Worm (Caenorhabditis elegans): Measurements from ENCODE around the gene K07F5.14.

The K07F5.14 gene

DNA sequence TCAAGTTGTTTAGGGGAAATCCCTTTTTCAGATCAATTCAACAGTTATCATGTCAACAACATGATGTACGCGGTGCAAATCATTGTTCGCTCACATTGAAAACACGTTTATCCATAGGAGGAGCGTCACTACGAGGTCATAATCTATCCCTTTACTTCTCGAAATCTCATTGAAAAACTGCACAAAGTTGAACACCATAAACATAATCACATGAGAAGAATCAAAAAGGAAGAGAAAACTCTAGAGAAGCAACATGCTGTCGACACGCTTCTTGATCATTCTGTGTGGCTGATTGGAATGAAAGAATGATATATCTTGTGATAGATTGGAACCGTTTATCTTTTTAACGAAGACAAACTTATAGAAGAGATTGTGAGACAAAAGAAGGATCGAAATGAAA lies 5.9 kb downstream of the K07F5.14 start (continued):
- TF ChIP-seq aptf-2 (GFP tag; conservative IDR thresholded peaks at IDR 0.05) = no peak
- no peak for TF ChIP-seq fkh-3 (tag; optimal IDR thresholded peaks at IDR 0.05)
- TF ChIP-seq Y53G8AR.9 (GFP tag; conservative IDR thresholded peaks at IDR 0.05) = no peak
- TF ChIP-seq nfyb-1 (GFP tag; IDR thresholded peaks at IDR 0.05) = no peak
- TF ChIP-seq lsl-1 (GFP tag; optimal IDR thresholded peaks at IDR 0.05) = no peak
- no peak for TF ChIP-seq F33H1.4 (GFP tag; IDR thresholded peaks at IDR 0.05)
- TF ChIP-seq xnd-1 (tag; optimal IDR thresholded peaks at IDR 0.05) = no peak
- TF ChIP-seq bed-1 (GFP tag; IDR thresholded peaks at IDR 0.05) = no peak
- TF ChIP-seq tbx-9 (tag; optimal IDR thresholded peaks at IDR 0.05; ENCODE audit: borderline replicate concordance) = no peak
- TF ChIP-seq zfh-2 (GFP tag; conservative IDR thresholded peaks at IDR 0.05) = no peak
- TF ChIP-seq let-607 (tag; optimal IDR thresholded peaks at IDR 0.05) = peak in 1 of 2 experiments; percentile 8
- TF ChIP-seq lir-1 (GFP tag; conservative IDR thresholded peaks at IDR 0.05) = no peak
- TF ChIP-seq zim-3 (tag; optimal IDR thresholded peaks at IDR 0.05) = no peak
- TF ChIP-seq mcd-1 (GFP tag; IDR thresholded peaks at IDR 0.05) = no peak
- TF ChIP-seq ztf-18 (tag; optimal IDR thresholded peaks at IDR 0.05) = no peak
- TF ChIP-seq snpc-3.4 (tag; optimal IDR thresholded peaks at IDR 0.05) = no peak
- TF ChIP-seq akir-1 (GFP tag; optimal IDR thresholded peaks at IDR 0.05) = no peak
- TF ChIP-seq ceh-79 (tag; optimal IDR thresholded peaks at IDR 0.05) = no peak
- TF ChIP-seq F22D6.2 (tag; optimal IDR thresholded peaks at IDR 0.05) = peak; percentile 70
- TF ChIP-seq attf-5 (GFP tag; optimal IDR thresholded peaks at IDR 0.05) = no peak
- TF ChIP-seq F39B2.1 (GFP tag; IDR thresholded peaks at IDR 0.05) = no peak
- no peak for TF ChIP-seq unc-130 (GFP tag; optimal IDR thresholded peaks at IDR 0.05)
- no peak for TF ChIP-seq nhr-120 (GFP tag; IDR thresholded peaks at IDR 0.05)
- TF ChIP-seq lin-40 (tag; optimal IDR thresholded peaks at IDR 0.05) = peak; percentile 84
- TF ChIP-seq somi-1 (GFP tag; optimal IDR thresholded peaks at IDR 0.05) = peak; percentile 96
- TF ChIP-seq mes-4 (tag; optimal IDR thresholded peaks at IDR 0.05) = no peak
- TF ChIP-seq chd-7 (tag; optimal IDR thresholded peaks at IDR 0.05) = peak; percentile 26
- TF ChIP-seq dox-1 (GFP tag; IDR thresholded peaks at IDR 0.05) = no peak
- TF ChIP-seq lin-35 (GFP tag; optimal IDR thresholded peaks at IDR 0.05) = no peak
- no peak for TF ChIP-seq K12H6.12 (tag; optimal IDR thresholded peaks at IDR 0.05)
- peak; percentile 76 for TF ChIP-seq hsf-1 (GFP tag; IDR thresholded peaks at IDR 0.05)
- TF ChIP-seq lag-1 (GFP tag; IDR thresholded peaks at IDR 0.05) = no peak
- no peak for TF ChIP-seq nhr-179 (tag; optimal IDR thresholded peaks at IDR 0.05)
- no peak for TF ChIP-seq ama-1 (optimal IDR thresholded peaks at IDR 0.05)
- no peak for TF ChIP-seq ama-1 (GFP tag; optimal IDR thresholded peaks at IDR 0.05)
- no peak for TF ChIP-seq hrde-1 (tag; optimal IDR thresholded peaks at IDR 0.05; ENCODE audit: borderline replicate concordance)

DNA sequence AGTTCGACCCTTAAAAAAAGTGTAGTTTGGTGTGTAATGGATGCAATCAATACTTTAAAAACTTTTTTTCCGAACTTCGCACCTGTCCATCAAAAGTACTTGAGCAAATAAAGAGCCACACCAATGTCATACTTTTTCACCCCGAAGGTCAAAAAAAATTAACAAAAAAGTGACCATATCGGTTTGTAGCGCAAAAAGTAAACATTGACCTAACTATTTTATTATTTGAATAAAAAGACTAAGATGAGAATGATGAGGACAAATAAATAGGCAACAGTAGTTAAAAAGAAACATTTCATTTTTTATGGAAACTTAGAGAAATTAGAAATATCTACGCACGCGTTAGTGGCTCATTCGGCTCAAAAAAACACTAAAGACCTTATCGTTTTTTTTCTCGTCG lies 7.3 kb downstream of the K07F5.14 start:
- no peak for TF ChIP-seq snpc-1.1 (tag; optimal IDR thresholded peaks at IDR 0.05; ENCODE audit: insufficient read depth)
- TF ChIP-seq pha-4 (tag; optimal IDR thresholded peaks at IDR 0.05) = peak; percentile 38
- TF ChIP-seq ztf-22 (GFP tag; optimal IDR thresholded peaks at IDR 0.05) = no peak
- TF ChIP-seq madf-10 (tag; optimal IDR thresholded peaks at IDR 0.05) = no peak
